Worm (Caenorhabditis elegans): ENCODE data around the gene nhr-91.

The nhr-91 gene

DNA sequence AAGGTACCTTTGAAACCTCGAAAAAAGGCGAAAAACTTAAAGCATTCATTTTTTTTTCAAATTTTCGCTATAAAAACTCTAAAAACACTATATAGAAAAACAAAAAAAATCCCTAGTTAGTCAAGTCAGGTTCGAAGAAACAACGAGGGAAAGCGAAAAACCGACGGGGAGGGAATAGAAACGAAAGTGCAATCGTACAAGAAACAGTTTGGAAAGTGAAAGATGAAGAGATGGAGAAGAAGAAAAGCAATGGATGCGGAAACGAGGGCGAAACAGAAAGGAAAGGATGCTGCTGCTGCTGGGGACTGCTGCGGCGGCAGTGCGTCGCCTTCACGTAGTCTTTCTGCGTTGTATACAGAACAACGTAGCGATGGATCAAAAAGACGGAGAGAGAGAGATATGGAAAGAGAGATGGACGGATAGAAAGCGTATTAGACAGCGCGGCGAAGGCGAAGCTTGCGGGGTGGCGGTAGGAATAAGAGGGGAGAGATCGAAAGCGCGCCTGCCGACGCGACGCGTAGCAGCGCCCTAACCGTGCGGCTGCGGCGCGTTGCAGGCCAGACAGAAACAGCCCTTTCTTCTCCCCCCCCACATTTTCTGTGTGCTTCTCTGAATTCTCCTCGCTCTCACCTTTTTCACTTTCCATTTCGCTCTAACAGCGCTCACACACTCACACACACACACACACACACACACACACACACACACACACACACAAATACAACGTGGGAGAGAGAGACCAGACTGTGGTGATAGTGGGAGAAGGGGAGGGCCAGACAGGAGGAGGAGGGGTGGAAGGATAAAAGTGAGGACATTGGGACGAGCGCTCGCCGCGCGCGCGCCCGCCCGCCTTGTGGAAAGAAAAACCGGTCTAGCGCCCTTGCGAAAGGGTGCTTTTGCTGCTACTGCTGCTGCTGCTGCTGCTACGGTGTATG lies 34.1 kb upstream of the nhr-91 start:
- TF ChIP-seq ceh-62 (tag; optimal IDR thresholded peaks at IDR 0.05) (no peak), unc-62 (GFP tag; optimal IDR thresholded peaks at IDR 0.05 in 1 of 2) (peak in 1 of 2 experiments; percentile 99), unc-62 (tag; optimal IDR thresholded peaks at IDR 0.05) (no peak), T20F7.1 (GFP tag; optimal IDR thresholded peaks at IDR 0.05) (no peak), hlh-11 (tag; optimal IDR thresholded peaks at IDR 0.05) (peak; percentile 98), nhr-28 (tag; optimal IDR thresholded peaks at IDR 0.05) (peak; percentile 94), nhr-76 (tag; optimal IDR thresholded peaks at IDR 0.05) (no peak), spr-1 (tag; optimal IDR thresholded peaks at IDR 0.05) (peak; percentile 70), madf-9 (GFP tag; conservative IDR thresholded peaks at IDR 0.05) (peak; percentile 88), duxl-1 (tag; optimal IDR thresholded peaks at IDR 0.05; ENCODE audit: poor library complexity) (no peak), hlh-30 (tag; optimal IDR thresholded peaks at IDR 0.05; ENCODE audit: insufficient read depth) (peak; percentile 90), lsy-2 (tag; optimal IDR thresholded peaks at IDR 0.05) (peak; percentile 74 to 81), mxl-2 (GFP tag; conservative IDR thresholded peaks at IDR 0.05) (peak; percentile 52; the same call in 1 of the 2 replicates), aha-1 (tag) (peak; percentile 100), cey-2 (tag; optimal IDR thresholded peaks at IDR 0.05; ENCODE audit: borderline replicate concordance, insufficient read depth) (no peak), ceh-44 (GFP tag; IDR thresholded peaks at IDR 0.05) (no peak), mep-1 (tag; optimal IDR thresholded peaks at IDR 0.05) (peak; percentile 95), aly-2 (tag; optimal IDR thresholded peaks at IDR 0.05) (no peak), hmg-1.1 (GFP tag; IDR thresholded peaks at IDR 0.05) (peak; percentile 81), nhr-25 (tag; optimal IDR thresholded peaks at IDR 0.05; ENCODE audit: borderline replicate concordance, insufficient read depth) (peak; percentile 85), F44E2.7 (GFP tag; IDR thresholded peaks at IDR 0.05) (no peak), dpl-1 (GFP tag; optimal IDR thresholded peaks at IDR 0.05) (peak; percentile 35), snpc-1.2 (GFP tag; IDR thresholded peaks at IDR 0.05) (0 out of 2 replicates have a peak, but pooled peaks have one; percentile 16), saeg-2 (GFP tag; IDR thresholded peaks at IDR 0.05) (0 out of 2 replicates have a peak, but pooled peaks have one; percentile 46), ceh-82 (tag; optimal IDR thresholded peaks at IDR 0.05) (no peak), nhr-102 (tag; optimal IDR thresholded peaks at IDR 0.05) (peak; percentile 89), ceh-20 (GFP tag; IDR thresholded peaks at IDR 0.05) (peak; percentile 54), pha-4 (GFP tag; IDR thresholded peaks at IDR 0.05) (peak; percentile 90), pha-4 (tag; optimal IDR thresholded peaks at IDR 0.05) (peak; percentile 72), gei-8 (GFP tag; optimal IDR thresholded peaks at IDR 0.05) (peak; percentile 49), ceh-32 (tag; optimal IDR thresholded peaks at IDR 0.05; ENCODE audit: poor library complexity) (no peak), Y5F2A.4 (GFP tag; optimal IDR thresholded peaks at IDR 0.05) (peak; percentile 48), ctbp-1 (GFP tag; IDR thresholded peaks at IDR 0.05) (peak; percentile 83), zfp-3 (GFP tag; conservative IDR thresholded peaks at IDR 0.05) (0 out of 2 replicates have a peak, but pooled peaks have one; percentile 44), nhr-41 (GFP tag; IDR thresholded peaks at IDR 0.05) (peak; percentile 71; the same call in 1 of the 2 replicates), dve-1 (tag; optimal IDR thresholded peaks at IDR 0.05; ENCODE audit: insufficient read depth) (peak; percentile 95), F10B5.3 (tag; optimal IDR thresholded peaks at IDR 0.05) (peak; percentile 28), egl-43 (GFP tag; IDR thresholded peaks at IDR 0.05) (no peak), dmd-6 (GFP tag; IDR thresholded peaks at IDR 0.05) (peak; percentile 82), ZK546.5 (tag; optimal IDR thresholded peaks at IDR 0.05) (no peak), snpc-4 (tag; optimal IDR thresholded peaks at IDR 0.05) (no peak), hif-1 (tag; optimal IDR thresholded peaks at IDR 0.05) (peak in 1 of 2 experiments; percentile 77), spr-3 (GFP tag; optimal IDR thresholded peaks at IDR 0.05) (peak; percentile 52), fkh-10 (GFP tag; optimal IDR thresholded peaks at IDR 0.05) (peak; percentile 21), ces-1 (GFP tag; optimal IDR thresholded peaks at IDR 0.05) (no peak), sdz-12 (GFP tag; optimal IDR thresholded peaks at IDR 0.05) (no peak), zfp-2 (tag; optimal IDR thresholded peaks at IDR 0.05) (no peak)

Measured in whole organism, L4 larva.